Worm (Caenorhabditis elegans): ENCODE results near the gene F01G10.4.

F01G10.4 gene

ce11 chrIV:10222122-10222589 lies 10.2 kb downstream of the F01G10.4 start, which contains the start of gene C24F3.2 (continued):
- peak; percentile 37 for TF ChIP-seq fos-1 (tag; optimal IDR thresholded peaks at IDR 0.05)
- no peak for TF ChIP-seq nhr-11 (tag; optimal IDR thresholded peaks at IDR 0.05)
- peak; percentile 59 for TF ChIP-seq dsc-1 (tag; optimal IDR thresholded peaks at IDR 0.05)
- TF ChIP-seq lin-13 (GFP tag; optimal IDR thresholded peaks at IDR 0.05): peak; percentile 11
- peak; percentile 26 for TF ChIP-seq unc-86 (tag; optimal IDR thresholded peaks at IDR 0.05)
- TF ChIP-seq xbp-1 (tag; optimal IDR thresholded peaks at IDR 0.05): peak; percentile 64
- TF ChIP-seq ceh-88 (GFP tag; IDR thresholded peaks at IDR 0.05): no peak
- TF ChIP-seq ceh-8 (GFP tag; optimal IDR thresholded peaks at IDR 0.05): no peak
- TF ChIP-seq snu-23 (GFP tag; optimal IDR thresholded peaks at IDR 0.05): peak; percentile 84
- TF ChIP-seq unc-62 (GFP tag; optimal IDR thresholded peaks at IDR 0.05): no peak
- no peak for TF ChIP-seq pag-3 (tag; optimal IDR thresholded peaks at IDR 0.05; ENCODE audit: borderline replicate concordance, insufficient read depth)
- no peak for TF ChIP-seq nhr-84 (tag; optimal IDR thresholded peaks at IDR 0.05)
- TF ChIP-seq jun-1 (tag; optimal IDR thresholded peaks at IDR 0.05): no peak
- no peak for TF ChIP-seq nhr-76 (tag; optimal IDR thresholded peaks at IDR 0.05)

ce11 chrIV:10221187-10221586 lies 11.2 kb downstream of the F01G10.4 start, which contains the start of gene tram-1:
Gene tram-1, minus strand, starts transcription at chrIV:10221287.
- TF ChIP-seq fkh-8 (tag; optimal IDR thresholded peaks at IDR 0.05): peak; percentile 37
- TF ChIP-seq mef-2 (tag; optimal IDR thresholded peaks at IDR 0.05): no peak
- TF ChIP-seq pax-3 (tag; optimal IDR thresholded peaks at IDR 0.05): no peak
- TF ChIP-seq alr-1 (tag; optimal IDR thresholded peaks at IDR 0.05; ENCODE audit: borderline replicate concordance): no peak

ce11 chrIV:10219208-10219607 lies 13.1 kb downstream of the F01G10.4 start, which contains the start of gene qns-1:
Gene qns-1, minus strand, starts transcription at chrIV:10219308.
- TF ChIP-seq nhr-237 (tag; optimal IDR thresholded peaks at IDR 0.05) (no peak), lir-3 (tag; optimal IDR thresholded peaks at IDR 0.05; ENCODE audit: poor library complexity) (no peak), nhr-47 (tag; optimal IDR thresholded peaks at IDR 0.05) (no peak), vab-15 (tag; optimal IDR thresholded peaks at IDR 0.05) (no peak), irx-1 (tag; optimal IDR thresholded peaks at IDR 0.05) (no peak), ztf-11 (tag; optimal IDR thresholded peaks at IDR 0.05) (no peak), C34B4.2 (tag; optimal IDR thresholded peaks at IDR 0.05) (no peak), nhr-76 (tag; optimal IDR thresholded peaks at IDR 0.05) (no peak), fkh-8 (tag; optimal IDR thresholded peaks at IDR 0.05) (no peak), dpl-1 (GFP tag; optimal IDR thresholded peaks at IDR 0.05) (no peak), Y116A8C.19 (tag; optimal IDR thresholded peaks at IDR 0.05; ENCODE audit: borderline replicate concordance) (no peak), nhr-19 (GFP tag; conservative IDR thresholded peaks at IDR 0.05) (no peak), swsn-7 (tag; optimal IDR thresholded peaks at IDR 0.05) (no peak), efl-3 (GFP tag; optimal IDR thresholded peaks at IDR 0.05) (no peak), snu-23 (GFP tag; optimal IDR thresholded peaks at IDR 0.05) (no peak), unc-98 (GFP tag; IDR thresholded peaks at IDR 0.05) (no peak), unc-130 (tag; optimal IDR thresholded peaks at IDR 0.05) (no peak), fos-1 (tag; optimal IDR thresholded peaks at IDR 0.05) (no peak), sptf-1 (tag; optimal IDR thresholded peaks at IDR 0.05) (no peak), nhr-71 (tag; optimal IDR thresholded peaks at IDR 0.05) (no peak)

- TF ChIP-seq nhr-47 (tag; optimal IDR thresholded peaks at IDR 0.05) (no peak), elt-2 (tag; optimal IDR thresholded peaks at IDR 0.05) (no peak), ztf-11 (tag; optimal IDR thresholded peaks at IDR 0.05) (no peak), isw-1 (GFP tag; IDR thresholded peaks at IDR 0.05) (no peak)
Observed at ce11 chrIV:10216704-10217296, 15.6 kb downstream of the F01G10.4 start.
